Fruit fly (Drosophila melanogaster) whole organism, wandering third instar larva: ENCODE results near the gene pico.
A peak's percentile ranks its signal among the peaks of the same experiment; 100 is the strongest.

Experiments used
- Abd-B ChIP-seq: fragments of >200 bp; optimal IDR thresholded peaks from 2 replicates; lab custom pipeline; 2017; ENCODE audit warnings: missing biosample characterization, missing genetic modification characterization
- CG9705 ChIP-seq: fragments of 200-800 bp; sonication (Bioruptor generic); optimal IDR thresholded peaks from 2 replicates; lab custom pipeline; 2018; ENCODE audit warnings: missing biosample characterization, mild to moderate bottlenecking, missing genetic modification characterization
- Mio ChIP-seq: sonication (Bioruptor generic); optimal IDR thresholded peaks from 2 replicates; lab custom pipeline; 2016; ENCODE audit warnings: missing biosample characterization, missing genetic modification characterization
- OdsH ChIP-seq: fragments of 200-800 bp; sonication (Bioruptor generic); optimal IDR thresholded peaks from 2 replicates; lab custom pipeline; 2016; ENCODE audit warnings: missing biosample characterization, mild to moderate bottlenecking, missing genetic modification characterization
- Rel ChIP-seq, 2 experiments: fragments of 200-800 bp; sonication (Bioruptor generic) in 1 of 2; optimal IDR thresholded peaks; 2 replicates in 1 of 2; 3 replicates in 1 of 2; lab custom pipeline; 2016 to 2019; ENCODE audit warnings: mild to moderate bottlenecking in 2 of 2, missing biosample characterization in 2 of 2, missing genetic modification characterization in 2 of 2, moderate library complexity in 1 of 2
- lola ChIP-seq: fragments of >200 bp; optimal IDR thresholded peaks from 2 replicates; lab custom pipeline; 2017; ENCODE audit warnings: missing biosample characterization, missing genetic modification characterization
- pan ChIP-seq: fragments of >200 bp; optimal IDR thresholded peaks from 2 replicates; lab custom pipeline; 2017
- psq ChIP-seq: fragments of 200-800 bp; sonication (Bioruptor generic); optimal IDR thresholded peaks from 3 replicates; lab custom pipeline; 2017; ENCODE audit warnings: missing biosample characterization, mild to moderate bottlenecking, missing genetic modification characterization, moderate library complexity
- sv ChIP-seq: fragments of 200-800 bp; sonication (Bioruptor generic); optimal IDR thresholded peaks from 3 replicates; lab custom pipeline; 2016; ENCODE audit warnings: missing biosample characterization, missing genetic modification characterization
- tai ChIP-seq: sonication (Bioruptor generic); optimal IDR thresholded peaks from 2 replicates; lab custom pipeline; 2016; ENCODE audit warnings: missing biosample characterization, missing genetic modification characterization

- TF ChIP-seq pan (lab: Kevin White, UChicago) (no peak), CG9705 (GFP tag; lab: Kevin White, UChicago) (peak; percentile 77), psq (GFP tag; lab: Kevin White, UChicago) (peak; percentile 84), Abd-B (no peak), sv (peak; percentile 80), Mio (no peak), OdsH (GFP tag; lab: Kevin White, UChicago) (peak; percentile 77), Rel (GFP tag; optimal IDR thresholded peaks at IDR 0.05; lab: Kevin White, UChicago) (no peak), Rel (tag; optimal IDR thresholded peaks at IDR 0.05; lab: Kevin White, UChicago) (peak; percentile 54), lola (GFP tag; lab: Kevin White, UChicago) (no peak), tai (no peak)
These were observed 5.0 kb downstream of the pico start for dm6 chrX:19846701-19847383.
